Fruit fly (Drosophila melanogaster): Measurements from ENCODE around the gene CG8565.

CG8565 gene

DNA sequence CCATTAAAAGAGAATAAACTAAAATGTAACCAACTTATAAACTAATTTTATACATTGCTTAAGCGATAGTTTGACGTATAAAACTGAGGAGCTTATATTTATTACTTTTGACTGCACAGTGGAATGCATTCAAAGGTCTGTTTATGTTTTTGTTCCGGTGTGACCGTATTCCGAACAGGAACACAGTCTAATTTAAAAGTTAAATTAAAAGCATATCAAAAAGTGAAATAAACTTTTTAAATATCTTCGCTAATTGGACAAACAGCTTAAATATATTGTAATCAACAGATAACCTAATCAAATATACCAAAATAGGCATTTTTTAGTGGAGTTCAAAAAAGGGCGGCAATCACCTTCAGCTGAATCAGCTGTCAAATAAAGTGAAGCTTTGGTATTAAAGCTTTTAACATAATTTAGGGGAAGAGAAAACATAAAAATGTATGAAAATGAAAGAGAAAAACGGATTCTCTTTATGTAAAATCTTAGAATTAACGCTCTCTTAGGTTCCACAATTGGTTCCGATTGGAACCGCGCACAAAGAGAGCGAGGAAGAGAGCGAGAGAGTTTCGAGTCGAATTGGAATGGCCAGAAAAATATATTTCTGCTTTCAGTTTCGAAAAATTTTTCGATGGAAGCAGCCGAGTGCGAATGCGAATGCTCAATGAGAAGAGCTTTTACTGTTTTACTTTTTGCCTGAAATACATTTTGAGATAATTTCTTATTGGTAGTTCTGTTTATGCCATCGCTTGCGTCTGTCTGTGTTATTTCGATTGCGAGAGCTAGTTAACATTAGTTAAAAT is 33.7 kb upstream of the CG8565 start, which contains the start of the genes PGRP-LE and sd (continued):
- TF ChIP-seq pzg (GFP tag; optimal IDR thresholded peaks at IDR 0.05) (peak; percentile 16), B-H1 (GFP tag; IDR thresholded peaks at IDR 0.05) (no peak), CG17359 (tag; optimal IDR thresholded peaks at IDR 0.05) (no peak), CG2875 (GFP tag; optimal IDR thresholded peaks at IDR 0.05) (no peak), E2f1 (GFP tag; IDR thresholded peaks at IDR 0.05) (no peak), jigr1 (GFP tag; IDR thresholded peaks at IDR 0.05) (no peak), Elba2 (GFP tag; optimal IDR thresholded peaks at IDR 0.05) (no peak), MESR4 (GFP tag; optimal IDR thresholded peaks at IDR 0.05) (no peak), CG8765 (GFP tag; IDR thresholded peaks at IDR 0.05) (no peak), sr (GFP tag; IDR thresholded peaks at IDR 0.05) (no peak), sug (tag; optimal IDR thresholded peaks at IDR 0.05) (no peak), HLHmδ (GFP tag; optimal IDR thresholded peaks at IDR 0.05) (no peak), zfh2 (GFP tag; optimal IDR thresholded peaks at IDR 0.05) (no peak), Doc3 (GFP tag; IDR thresholded peaks at IDR 0.05; ENCODE audit: partially characterized antibody) (0 out of 3 replicates have a peak, but pooled peaks have one; percentile 11), HLH54F (GFP tag; optimal IDR thresholded peaks at IDR 0.05) (no peak), nerfin-1 (tag; optimal IDR thresholded peaks at IDR 0.05) (no peak), Dp (GFP tag; optimal IDR thresholded peaks at IDR 0.05) (peak; percentile 76), GATAe (GFP tag; conservative IDR thresholded peaks at IDR 0.05) (no peak), Xrp1 (GFP tag; IDR thresholded peaks at IDR 0.05) (no peak), H2.0 (GFP tag; IDR thresholded peaks at IDR 0.05) (no peak), CG4617 (GFP tag; optimal IDR thresholded peaks at IDR 0.05; ENCODE audit: borderline replicate concordance) (no peak), bcd (GFP tag; optimal IDR thresholded peaks at IDR 0.05) (no peak), CG10321 (GFP tag; IDR thresholded peaks at IDR 0.05) (no peak), unpg (GFP tag; optimal IDR thresholded peaks at IDR 0.05) (no peak), hkb (optimal IDR thresholded peaks at IDR 0.05) (no peak), hkb (GFP tag; IDR thresholded peaks at IDR 0.05) (no peak), CG10267 (tag; optimal IDR thresholded peaks at IDR 0.05) (no peak), CG13624 (GFP tag; optimal IDR thresholded peaks at IDR 0.05) (no peak), CG15696 (tag; optimal IDR thresholded peaks at IDR 0.05) (no peak), Drgx (GFP tag; IDR thresholded peaks at IDR 0.05) (no peak), lab (GFP tag; optimal IDR thresholded peaks at IDR 0.05) (no peak), pum (GFP tag; optimal IDR thresholded peaks at IDR 0.05) (no peak), stwl (tag; optimal IDR thresholded peaks at IDR 0.05) (no peak), crp (GFP tag; optimal IDR thresholded peaks at IDR 0.05) (peak in 1 of 2 experiments; percentile 82), CG9876 (GFP tag; optimal IDR thresholded peaks at IDR 0.05) (no peak), vvl (GFP tag; IDR thresholded peaks at IDR 0.05) (no peak), bsh (GFP tag; optimal IDR thresholded peaks at IDR 0.05) (no peak), nmo (GFP tag; optimal IDR thresholded peaks at IDR 0.05) (no peak), CG18262 (tag; optimal IDR thresholded peaks at IDR 0.05) (no peak), Pdp1 (GFP tag; optimal IDR thresholded peaks at IDR 0.05) (no peak), CG9932 (GFP tag; IDR thresholded peaks at IDR 0.05) (no peak), fu2 (GFP tag; optimal IDR thresholded peaks at IDR 0.05) (no peak), CG9215 (GFP tag; IDR thresholded peaks at IDR 0.05) (no peak), Mad (GFP tag; optimal IDR thresholded peaks at IDR 0.05) (no peak), Dbx (GFP tag; IDR thresholded peaks at IDR 0.05) (no peak), CG8924 (tag; optimal IDR thresholded peaks at IDR 0.05) (no peak), CG11093 (GFP tag; IDR thresholded peaks at IDR 0.05) (no peak), CG10959 (GFP tag; IDR thresholded peaks at IDR 0.05) (no peak), CG8089 (GFP tag; optimal IDR thresholded peaks at IDR 0.05) (no peak), CG12299 (tag; optimal IDR thresholded peaks at IDR 0.05) (no peak)

All from whole organism, embryonic.